Fruit fly (Drosophila melanogaster): ENCODE measurements around the gene CG13901.
A peak's percentile ranks its signal among the peaks of the same experiment; 100 is the strongest.

CG13901 gene

dm6 chr3L:791251-791991 is 46.2 kb downstream of the CG13901 start (continued):
- no peak for TF ChIP-seq tx (GFP tag; optimal IDR thresholded peaks at IDR 0.05)
- TF ChIP-seq Doc3 (GFP tag; IDR thresholded peaks at IDR 0.05; ENCODE audit: partially characterized antibody): 0 out of 3 replicates have a peak, but pooled peaks have one; percentile 16
- peak; percentile 6 for TF ChIP-seq Meics (GFP tag; optimal IDR thresholded peaks at IDR 0.05)
- TF ChIP-seq CG10979 (tag; optimal IDR thresholded peaks at IDR 0.05): peak; percentile 76
- TF ChIP-seq CG10654 (GFP tag; optimal IDR thresholded peaks at IDR 0.05): peak; percentile 11
- peak; percentile 61 for TF ChIP-seq CG15601 (tag; optimal IDR thresholded peaks at IDR 0.05)
- no peak for TF ChIP-seq Kr (GFP tag; optimal IDR thresholded peaks at IDR 0.05)
- TF ChIP-seq CG9797 (GFP tag; optimal IDR thresholded peaks at IDR 0.05): no peak
- TF ChIP-seq CG8359 (GFP tag; optimal IDR thresholded peaks at IDR 0.05; ENCODE audit: borderline replicate concordance): peak; percentile 62
- peak; percentile 13 for TF ChIP-seq CG9609 (GFP tag; optimal IDR thresholded peaks at IDR 0.05)
- no peak for TF ChIP-seq ham (GFP tag; IDR thresholded peaks at IDR 0.05)
- TF ChIP-seq bowl (GFP tag; IDR thresholded peaks at IDR 0.05): no peak
- no peak for TF ChIP-seq CG8765 (GFP tag; IDR thresholded peaks at IDR 0.05)
- peak; percentile 30 to 33 for TF ChIP-seq chif (GFP tag; optimal IDR thresholded peaks at IDR 0.05)
- no peak for TF ChIP-seq vfl (GFP tag; optimal IDR thresholded peaks at IDR 0.05)
- TF ChIP-seq mld (GFP tag; IDR thresholded peaks at IDR 0.05; ENCODE audit: partially characterized antibody): peak; percentile 56; the same call in 1 of the 3 replicates
- TF ChIP-seq ash1 (GFP tag; optimal IDR thresholded peaks at IDR 0.05): no peak
- no peak for TF ChIP-seq CG2120 (GFP tag; optimal IDR thresholded peaks at IDR 0.05)
- no peak for TF ChIP-seq CG17802 (tag; optimal IDR thresholded peaks at IDR 0.05)
- TF ChIP-seq sob (GFP tag; IDR thresholded peaks at IDR 0.05): peak; percentile 39; the same call in 1 of the 2 replicates
- TF ChIP-seq wdn (GFP tag; IDR thresholded peaks at IDR 0.05): no peak
- peak; percentile 6 for TF ChIP-seq wek (GFP tag; optimal IDR thresholded peaks at IDR 0.05)
- TF ChIP-seq CG9817 (tag; optimal IDR thresholded peaks at IDR 0.05): peak; percentile 25
- TF ChIP-seq run (tag; optimal IDR thresholded peaks at IDR 0.05): peak; percentile 49
- no peak for TF ChIP-seq cg (GFP tag; optimal IDR thresholded peaks at IDR 0.05)
- no peak for TF ChIP-seq CG11560 (tag; IDR thresholded peaks at IDR 0.05)
- TF ChIP-seq CG4617 (GFP tag; optimal IDR thresholded peaks at IDR 0.05; ENCODE audit: borderline replicate concordance): peak; percentile 13
- no peak for TF ChIP-seq hkb (optimal IDR thresholded peaks at IDR 0.05)
- TF ChIP-seq hkb (GFP tag; IDR thresholded peaks at IDR 0.05): peak; percentile 73
- TF ChIP-seq CG17912 (GFP tag; optimal IDR thresholded peaks at IDR 0.05): no peak
- TF ChIP-seq Oli (tag; optimal IDR thresholded peaks at IDR 0.05): peak; percentile 75
- peak; percentile 47 for TF ChIP-seq Mes4 (GFP tag; optimal IDR thresholded peaks at IDR 0.05)
- TF ChIP-seq ato (GFP tag; IDR thresholded peaks at IDR 0.05; ENCODE audit: partially characterized antibody): no peak
- peak; percentile 50 for TF ChIP-seq ac (GFP tag; optimal IDR thresholded peaks at IDR 0.05)
- TF ChIP-seq gce (GFP tag; IDR thresholded peaks at IDR 0.05): 0 out of 3 replicates have a peak, but pooled peaks have one; percentile 25
- TF ChIP-seq CG13296 (GFP tag; optimal IDR thresholded peaks at IDR 0.05): peak; percentile 58
- no peak for TF ChIP-seq btn (GFP tag; optimal IDR thresholded peaks at IDR 0.05)
- peak; percentile 36; the same call in 1 of the 2 replicates for TF ChIP-seq CG3847 (GFP tag; IDR thresholded peaks at IDR 0.05)
- peak; percentile 73 for TF ChIP-seq CG17328 (GFP tag; IDR thresholded peaks at IDR 0.05)
- TF ChIP-seq CG1832 (GFP tag; optimal IDR thresholded peaks at IDR 0.05): no peak
- no peak for TF ChIP-seq p53 (GFP tag; optimal IDR thresholded peaks at IDR 0.05)
- TF ChIP-seq al (GFP tag; IDR thresholded peaks at IDR 0.05): no peak
- TF ChIP-seq CG2678 (tag; optimal IDR thresholded peaks at IDR 0.05): peak; percentile 72
- peak; percentile 29 for TF ChIP-seq Nf-YC (tag; optimal IDR thresholded peaks at IDR 0.05)
- no peak for TF ChIP-seq GATAe (GFP tag; conservative IDR thresholded peaks at IDR 0.05)
- no peak for TF ChIP-seq da (GFP tag; optimal IDR thresholded peaks at IDR 0.05)
- peak; percentile 41; the same call in 1 of the 2 replicates for TF ChIP-seq CG32532 (GFP tag; IDR thresholded peaks at IDR 0.05)
- TF ChIP-seq Hey (tag; optimal IDR thresholded peaks at IDR 0.05): no peak
- no peak for TF ChIP-seq Lhr (GFP tag; optimal IDR thresholded peaks at IDR 0.05)

Measured in whole organism, embryonic.